Fruit fly (Drosophila melanogaster) whole organism: ENCODE measurements around the gene CG4116.

ENCODE experiments used
- Dll ChIP-seq: fragments of >200 bp; optimal IDR thresholded peaks from 2 replicates; lab custom pipeline; 2017
- pan ChIP-seq: fragments of >200 bp; optimal IDR thresholded peaks from 2 replicates; lab custom pipeline; 2017
- psq ChIP-seq: fragments of >200 bp; optimal IDR thresholded peaks from 2 replicates; lab custom pipeline; 2017

DNA sequence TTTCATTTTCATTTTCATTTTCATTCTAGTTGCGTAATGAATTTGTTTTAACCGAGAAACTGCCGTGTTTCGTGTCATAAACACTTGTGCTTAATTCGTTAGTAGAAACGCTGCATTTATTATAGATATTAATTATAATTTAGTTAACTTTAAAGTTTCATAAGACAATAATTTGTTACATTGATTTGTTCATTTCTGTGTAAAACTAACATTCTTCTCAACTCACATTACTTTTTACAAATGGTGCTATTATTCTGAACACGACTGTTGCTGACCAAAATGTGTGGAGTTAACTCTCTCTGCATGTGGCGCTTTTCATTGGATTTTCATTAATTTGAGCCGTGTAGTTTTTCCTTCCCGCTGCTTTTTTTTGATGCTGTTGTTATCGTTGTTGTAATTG lies 15.9 kb upstream of the CG4116 start:
- no peak for TF ChIP-seq psq (lab: Kevin White, UChicago)
- no peak for TF ChIP-seq pan
- no peak for TF ChIP-seq Dll (lab: Kevin White, UChicago)
